Fruit fly (Drosophila melanogaster) whole organism, embryonic: ENCODE data around the gene Srr.

Experiments used
- Bgb ChIP-seq: fragments of 200-800 bp; sonication (Bioruptor generic); IDR thresholded peaks from 2 replicates; pipeline ENCODE4 v1.3.6; 2022; ENCODE audit warnings: missing biosample characterization, missing genetic modification characterization; ENCODE audit not compliant: partially characterized antibody
- CG10209 ChIP-seq: fragments of 200-800 bp; sonication (Bioruptor generic); optimal IDR thresholded peaks from 3 replicates; lab custom pipeline; 2017; ENCODE audit warnings: missing biosample characterization, mild to moderate bottlenecking, missing genetic modification characterization, missing genetic modification reagents
- CG10366 ChIP-seq: fragments of 200-800 bp; sonication (Bioruptor generic); IDR thresholded peaks from 2 replicates; pipeline ENCODE4 v1.3.6; 2022; ENCODE audit warnings: missing biosample characterization, missing genetic modification characterization
- CG12744 ChIP-seq: fragments of 200-800 bp; sonication (Bioruptor generic); optimal IDR thresholded peaks from 2 replicates; lab custom pipeline; 2016; ENCODE audit warnings: missing biosample characterization, missing genetic modification characterization
- CG13123 ChIP-seq: fragments of 200-800 bp; sonication (Bioruptor generic); optimal IDR thresholded peaks from 2 replicates; lab custom pipeline; 2016; ENCODE audit warnings: missing biosample characterization, missing genetic modification characterization
- CG14441 ChIP-seq: fragments of 200-800 bp; sonication (Bioruptor generic); IDR thresholded peaks from 2 replicates; pipeline ENCODE4 v1.3.6; 2022; ENCODE audit warnings: missing biosample characterization, missing genetic modification characterization
- CG15479 ChIP-seq: fragments of 200-800 bp; sonication (Bioruptor generic); optimal IDR thresholded peaks from 3 replicates; lab custom pipeline; 2019; ENCODE audit warnings: missing biosample characterization, mild to moderate bottlenecking, missing genetic modification characterization, moderate library complexity
- CG17361 ChIP-seq: fragments of 200-800 bp; sonication (Bioruptor generic); IDR thresholded peaks from 3 replicates; pipeline ENCODE4 v1.3.6; 2022; ENCODE audit warnings: missing biosample characterization, missing genetic modification characterization
- CG17568 ChIP-seq: fragments of 200-800 bp; sonication (Bioruptor generic); optimal IDR thresholded peaks from 2 replicates; lab custom pipeline; 2018; ENCODE audit warnings: missing biosample characterization, mild to moderate bottlenecking, missing genetic modification characterization, moderate library complexity
- CG2202 ChIP-seq: fragments of 200-800 bp; sonication (Bioruptor generic); optimal IDR thresholded peaks from 2 replicates; lab custom pipeline; 2018; ENCODE audit warnings: missing biosample characterization, mild to moderate bottlenecking, missing genetic modification characterization
- CG2889 ChIP-seq: fragments of 200-800 bp; sonication (Bioruptor generic); IDR thresholded peaks from 3 replicates; pipeline ENCODE4 v1.3.6; 2022; ENCODE audit warnings: missing biosample characterization, missing genetic modification characterization
- CG32532 ChIP-seq: fragments of 200-800 bp; sonication (Bioruptor generic); IDR thresholded peaks from 2 replicates; pipeline ENCODE4 v1.3.6; 2022; ENCODE audit warnings: missing biosample characterization, missing genetic modification characterization
- CG34376 ChIP-seq: fragments of 200-800 bp; sonication (Bioruptor generic); optimal IDR thresholded peaks from 2 replicates; lab custom pipeline; 2018; ENCODE audit warnings: missing biosample characterization, mild to moderate bottlenecking, missing genetic modification characterization
- CG3847 ChIP-seq: fragments of 200-800 bp; sonication (Bioruptor generic); IDR thresholded peaks from 2 replicates; pipeline ENCODE4 v1.3.6; 2022; ENCODE audit warnings: missing biosample characterization, missing genetic modification characterization
- CG3995 ChIP-seq: fragments of 200-800 bp; sonication (Bioruptor generic); optimal IDR thresholded peaks from 3 replicates; lab custom pipeline; 2016; ENCODE audit warnings: missing biosample characterization, missing genetic modification characterization
- CG4328 ChIP-seq: fragments of 200-800 bp; sonication (Bioruptor generic); optimal IDR thresholded peaks from 3 replicates; lab custom pipeline; 2017; ENCODE audit warnings: missing biosample characterization, missing genetic modification reagents, missing genetic modification characterization
- CG7839 ChIP-seq: fragments of 200-800 bp; sonication (Bioruptor generic); optimal IDR thresholded peaks from 3 replicates; lab custom pipeline; 2018; ENCODE audit warnings: missing biosample characterization, mild to moderate bottlenecking, missing genetic modification characterization, moderate library complexity
- Camta ChIP-seq: fragments of 200-800 bp; sonication (Bioruptor generic); optimal IDR thresholded peaks from 2 replicates; lab custom pipeline; 2016; ENCODE audit warnings: missing biosample characterization, missing genetic modification characterization
- Dp ChIP-seq: fragments of 200-800 bp; sonication (Bioruptor generic); optimal IDR thresholded peaks from 2 replicates; lab custom pipeline; 2018; ENCODE audit warnings: missing biosample characterization, mild to moderate bottlenecking, missing genetic modification characterization, moderate library complexity
- Hey ChIP-seq: fragments of 200-800 bp; sonication (Bioruptor generic); optimal IDR thresholded peaks from 3 replicates; lab custom pipeline; 2018; ENCODE audit warnings: missing biosample characterization, mild to moderate bottlenecking, missing genetic modification characterization
- Hr3 ChIP-seq: fragments of 200-800 bp; sonication (Bioruptor generic); optimal IDR thresholded peaks from 3 replicates; lab custom pipeline; 2016; ENCODE audit warnings: missing biosample characterization, missing genetic modification characterization
- Hsf ChIP-seq: fragments of 200-800 bp; sonication (Bioruptor generic); optimal IDR thresholded peaks from 3 replicates; lab custom pipeline; 2016; ENCODE audit warnings: missing biosample characterization, missing genetic modification characterization
- Myb ChIP-seq: fragments of 200-800 bp; sonication (Bioruptor generic); optimal IDR thresholded peaks from 2 replicates; lab custom pipeline; 2016; ENCODE audit warnings: missing biosample characterization, missing genetic modification characterization
- NFAT ChIP-seq: fragments of 200-800 bp; sonication (Bioruptor generic); IDR thresholded peaks from 2 replicates; pipeline ENCODE4 v1.3.6; 2022; ENCODE audit warnings: missing biosample characterization, missing genetic modification characterization
- Side ChIP-seq: fragments of 200-800 bp; sonication (Bioruptor generic); optimal IDR thresholded peaks from 2 replicates; lab custom pipeline; 2016; ENCODE audit warnings: missing biosample characterization, missing genetic modification characterization
- cg ChIP-seq: fragments of 200-800 bp; sonication (Bioruptor generic); optimal IDR thresholded peaks from 3 replicates; lab custom pipeline; 2019; ENCODE audit warnings: missing biosample characterization, mild to moderate bottlenecking, missing genetic modification characterization, moderate library complexity
- chm ChIP-seq: fragments of 200-800 bp; sonication (Bioruptor generic); IDR thresholded peaks from 2 replicates; pipeline ENCODE4 v1.3.6; 2022; ENCODE audit warnings: missing biosample characterization, missing genetic modification characterization
- crol ChIP-seq: fragments of 200-800 bp; sonication (Bioruptor generic); IDR thresholded peaks from 2 replicates; pipeline ENCODE4 v1.3.6; 2022; ENCODE audit warnings: missing biosample characterization, missing genetic modification characterization
- dan ChIP-seq: fragments of 200-800 bp; sonication (Bioruptor generic); IDR thresholded peaks from 2 replicates; pipeline ENCODE4 v1.3.6; 2022; ENCODE audit warnings: missing biosample characterization, missing genetic modification characterization
- gcm2 ChIP-seq: fragments of 200-800 bp; sonication (Bioruptor generic); optimal IDR thresholded peaks from 2 replicates; lab custom pipeline; 2016; ENCODE audit warnings: missing biosample characterization, missing genetic modification characterization
- gfzf ChIP-seq: fragments of 200-800 bp; sonication (Bioruptor generic); optimal IDR thresholded peaks from 2 replicates; lab custom pipeline; 2016; ENCODE audit warnings: missing biosample characterization, mild to moderate bottlenecking, missing genetic modification characterization, moderate library complexity
- gsb ChIP-seq: fragments of 200-800 bp; sonication (Bioruptor generic); IDR thresholded peaks from 2 replicates; pipeline ENCODE4 v1.3.6; 2022; ENCODE audit warnings: missing biosample characterization, missing genetic modification characterization
- ham ChIP-seq: fragments of 200-800 bp; sonication (Bioruptor generic); IDR thresholded peaks from 2 replicates; pipeline ENCODE4 v1.3.6; 2022; ENCODE audit warnings: missing biosample characterization, missing genetic modification characterization
- inv ChIP-seq: fragments of 200-800 bp; sonication (Bioruptor generic); IDR thresholded peaks from 2 replicates; pipeline ENCODE4 v1.3.6; 2022; ENCODE audit warnings: missing biosample characterization, missing genetic modification characterization; ENCODE audit not compliant: partially characterized antibody
- jigr1 ChIP-seq: fragments of 200-800 bp; sonication (Bioruptor generic); IDR thresholded peaks from 3 replicates; pipeline ENCODE4 v1.3.6; 2022; ENCODE audit warnings: missing biosample characterization, missing genetic modification characterization
- jing ChIP-seq: fragments of 200-800 bp; sonication (Bioruptor generic); optimal IDR thresholded peaks from 2 replicates; lab custom pipeline; 2018; ENCODE audit warnings: missing biosample characterization, mild to moderate bottlenecking, missing genetic modification characterization
- lilli ChIP-seq: fragments of 200-800 bp; sonication (Bioruptor generic); optimal IDR thresholded peaks from 3 replicates; lab custom pipeline; 2016; ENCODE audit warnings: missing biosample characterization, missing genetic modification characterization
- lmd ChIP-seq: fragments of 200-800 bp; sonication (Bioruptor generic); IDR thresholded peaks from 2 replicates; pipeline ENCODE4 v1.3.6; 2022; ENCODE audit warnings: missing biosample characterization, missing genetic modification characterization
- nom ChIP-seq: fragments of 200-800 bp; sonication (Bioruptor generic); optimal IDR thresholded peaks from 2 replicates; lab custom pipeline; 2017; ENCODE audit warnings: missing biosample characterization, missing genetic modification characterization, mild to moderate bottlenecking, moderate library complexity, missing genetic modification reagents
- otp ChIP-seq: fragments of 200-800 bp; sonication (Bioruptor generic); IDR thresholded peaks from 3 replicates; pipeline ENCODE4, ENCODE4 v1.3.6; 2022; ENCODE audit warnings: missing biosample characterization, missing genetic modification characterization
- pzg ChIP-seq: fragments of 200-800 bp; sonication (Bioruptor generic); optimal IDR thresholded peaks from 3 replicates; lab custom pipeline; 2018; ENCODE audit warnings: missing biosample characterization, mild to moderate bottlenecking, missing genetic modification characterization, moderate library complexity
- ranshi ChIP-seq: fragments of 200-800 bp; sonication (Bioruptor generic); IDR thresholded peaks from 2 replicates; pipeline ENCODE4 v1.3.6; 2022; ENCODE audit warnings: missing biosample characterization, missing genetic modification characterization
- sna ChIP-seq: fragments of 200-800 bp; sonication (Bioruptor generic); IDR thresholded peaks from 2 replicates; pipeline ENCODE4 v1.3.6; 2022; ENCODE audit warnings: missing biosample characterization, missing genetic modification characterization; ENCODE audit not compliant: partially characterized antibody
- sob ChIP-seq: fragments of 200-800 bp; sonication (Bioruptor generic); IDR thresholded peaks from 2 replicates; pipeline ENCODE4 v1.3.6; 2022; ENCODE audit warnings: missing biosample characterization, missing genetic modification characterization
- stc ChIP-seq: fragments of 200-800 bp; sonication (Bioruptor generic); IDR thresholded peaks from 2 replicates; pipeline ENCODE4 v1.3.6; 2022; ENCODE audit warnings: missing biosample characterization, missing genetic modification characterization
- trem ChIP-seq: fragments of 200-800 bp; optimal IDR thresholded peaks from 3 replicates; lab custom pipeline; 2019; ENCODE audit warnings: missing biosample characterization, mild to moderate bottlenecking, missing genetic modification characterization, moderate library complexity
- unpg ChIP-seq: fragments of 200-800 bp; sonication (Bioruptor generic); optimal IDR thresholded peaks from 3 replicates; lab custom pipeline; 2018; ENCODE audit warnings: missing biosample characterization, mild to moderate bottlenecking, missing genetic modification characterization, moderate library complexity
- vfl ChIP-seq: fragments of 200-800 bp; sonication (Bioruptor generic); optimal IDR thresholded peaks from 2 replicates; lab custom pipeline; 2016; ENCODE audit warnings: missing biosample characterization, missing genetic modification characterization
- wdn ChIP-seq: fragments of 200-800 bp; sonication (Bioruptor generic); IDR thresholded peaks from 2 replicates; pipeline ENCODE4 v1.3.6; 2022; ENCODE audit warnings: missing biosample characterization, missing genetic modification characterization
- wek ChIP-seq: fragments of 200-800 bp; sonication (Bioruptor generic); optimal IDR thresholded peaks from 3 replicates; lab custom pipeline; 2018; ENCODE audit warnings: missing biosample characterization, mild to moderate bottlenecking, missing genetic modification characterization, moderate library complexity
- zfh1 ChIP-seq: fragments of 200-800 bp; sonication (Bioruptor generic); IDR thresholded peaks from 3 replicates; pipeline ENCODE4 v1.3.6; 2022; ENCODE audit warnings: missing biosample characterization, missing genetic modification characterization

Gene Srr

dm6 chr3R:9404104-9404512, 38.9 kb downstream of the Srr start, which contains the start of the genes CG9356, BBIP1 and CG8135:
TSS of gene CG9356 (minus strand) at chr3R:9404269.
TSS of gene BBIP1 (plus strand) at chr3R:9404385.
TSS of gene CG8135 (plus strand) at chr3R:9404385.
- TF ChIP-seq otp (GFP tag; lab: Robert Waterston, UW) (peak; percentile 57; the same call in 1 of the 3 replicates), CG2202 (tag; lab: Kevin White, UChicago) (peak; percentile 41), inv (no peak), jigr1 (no peak), CG12744 (GFP tag; lab: Kevin White, UChicago) (peak; percentile 68), CG4328 (peak; percentile 0), CG34376 (peak; percentile 65), Side (GFP tag; lab: Kevin White, UChicago) (peak; percentile 80), cg (peak; percentile 25), stc (peak; percentile 41; the same call in 1 of the 2 replicates), crol (GFP tag; lab: Robert Waterston, UW) (no peak), wek (GFP tag; lab: Kevin White, UChicago) (no peak), CG14441 (peak; percentile 45; the same call in 1 of the 2 replicates), unpg (no peak), gcm2 (GFP tag; lab: Kevin White, UChicago) (no peak), Hey (tag; lab: Kevin White, UChicago) (no peak), CG15479 (no peak), CG17568 (GFP tag; lab: Kevin White, UChicago) (no peak), lilli (peak; percentile 92), jing (no peak), NFAT (GFP tag; lab: Robert Waterston, UW) (peak; percentile 24; the same call in 1 of the 2 replicates), trem (tag; lab: Kevin White, UChicago) (peak; percentile 100), CG7839 (tag; lab: Kevin White, UChicago) (no peak), Dp (GFP tag; lab: Kevin White, UChicago) (peak; percentile 58), gsb (GFP tag; lab: Robert Waterston, UW) (no peak; the same call in 1 of the 2 replicates), Myb (GFP tag; lab: Kevin White, UChicago) (peak; percentile 69), lmd (GFP tag; lab: Robert Waterston, UW) (peak; percentile 56), CG3847 (GFP tag; lab: Robert Waterston, UW) (peak; percentile 87), CG2889 (GFP tag; lab: Robert Waterston, UW) (0 out of 3 replicates have a peak, but pooled peaks have one; percentile 34), gfzf (GFP tag; lab: Kevin White, UChicago) (peak; percentile 98), Bgb (GFP tag; lab: Robert Waterston, UW) (no peak), pzg (GFP tag; lab: Kevin White, UChicago) (peak; percentile 96), zfh1 (GFP tag; lab: Robert Waterston, UW) (peak; percentile 68; the same call in 2 of the 3 replicates), Hsf (GFP tag; lab: Kevin White, UChicago) (peak; percentile 88), CG13123 (GFP tag; lab: Kevin White, UChicago) (peak; percentile 66), ham (GFP tag; lab: Robert Waterston, UW) (no peak), chm (GFP tag; lab: Robert Waterston, UW) (no peak), wdn (GFP tag; lab: Robert Waterston, UW) (no peak), CG10366 (GFP tag; lab: Robert Waterston, UW) (peak; percentile 73), CG17361 (GFP tag; lab: Robert Waterston, UW) (no peak; the same call in 1 of the 3 replicates), ranshi (GFP tag; lab: Robert Waterston, UW) (peak; percentile 59), CG32532 (GFP tag; lab: Robert Waterston, UW) (peak; percentile 74), vfl (GFP tag; lab: Kevin White, UChicago) (peak; percentile 69), sob (GFP tag; lab: Robert Waterston, UW) (peak; percentile 68; the same call in 1 of the 2 replicates), Camta (peak; percentile 71), dan (GFP tag; lab: Robert Waterston, UW) (no peak), sna (GFP tag; lab: Robert Waterston, UW) (no peak), Hr3 (GFP tag; lab: Kevin White, UChicago) (peak; percentile 75), CG10209 (GFP tag; lab: Kevin White, UChicago) (peak; percentile 52), nom (GFP tag; lab: Kevin White, UChicago) (peak; percentile 44), CG3995 (peak; percentile 40)
